Worm (Caenorhabditis elegans): ENCODE data around the gene F52E1.2.

F52E1.2 gene

ce11 chrV:8410406-8410805 is at the start of gene F52E1.2:
Gene F52E1.2 (plus strand): TSS chrV:8410595.
- TF ChIP-seq lin-11 (tag; optimal IDR thresholded peaks at IDR 0.05) = no peak
- no peak for TF ChIP-seq ceh-16 (tag; optimal IDR thresholded peaks at IDR 0.05)
- TF ChIP-seq nhr-129 (tag; optimal IDR thresholded peaks at IDR 0.05) = no peak
- TF ChIP-seq ztf-1 (GFP tag; conservative IDR thresholded peaks at IDR 0.05) = no peak
- no peak for TF ChIP-seq skn-1 (tag; optimal IDR thresholded peaks at IDR 0.05)
- TF ChIP-seq elt-3 (tag; optimal IDR thresholded peaks at IDR 0.05) = no peak
- TF ChIP-seq alr-1 (tag; optimal IDR thresholded peaks at IDR 0.05) = no peak
- no peak for TF ChIP-seq nhr-77 (tag; optimal IDR thresholded peaks at IDR 0.05)
- no peak for TF ChIP-seq nhr-25 (tag; optimal IDR thresholded peaks at IDR 0.05)
- TF ChIP-seq mbf-1 (tag; optimal IDR thresholded peaks at IDR 0.05) = no peak
- no peak for TF ChIP-seq lin-13 (GFP tag; optimal IDR thresholded peaks at IDR 0.05)
- TF ChIP-seq sma-3 (GFP tag; optimal IDR thresholded peaks at IDR 0.05) = no peak
- TF ChIP-seq zag-1 (tag; optimal IDR thresholded peaks at IDR 0.05) = no peak
- no peak for TF ChIP-seq Y55F3AM.14 (GFP tag; optimal IDR thresholded peaks at IDR 0.05)
- TF ChIP-seq ZK546.5 (tag; optimal IDR thresholded peaks at IDR 0.05) = no peak
- TF ChIP-seq sma-9 (GFP tag; optimal IDR thresholded peaks at IDR 0.05) = no peak
- no peak for TF ChIP-seq sma-9 (tag; optimal IDR thresholded peaks at IDR 0.05)
- no peak for TF ChIP-seq R02D3.7 (tag; optimal IDR thresholded peaks at IDR 0.05)
- TF ChIP-seq unc-39 (tag; optimal IDR thresholded peaks at IDR 0.05) = no peak
- TF ChIP-seq snpc-4 (tag; optimal IDR thresholded peaks at IDR 0.05) = no peak

ce11 chrV:8370705-8371104 is 39.7 kb upstream of the F52E1.2 start, which contains the start of gene gpa-2:
Gene gpa-2 (plus strand): TSS chrV:8371005.
- TF ChIP-seq nhr-23 (tag; optimal IDR thresholded peaks at IDR 0.05) (no peak), R02D3.7 (tag; optimal IDR thresholded peaks at IDR 0.05) (no peak), lin-39 (tag; optimal IDR thresholded peaks at IDR 0.05) (no peak), mbf-1 (tag; optimal IDR thresholded peaks at IDR 0.05) (no peak), snpc-4 (tag; optimal IDR thresholded peaks at IDR 0.05) (no peak), crh-2 (tag; optimal IDR thresholded peaks at IDR 0.05) (no peak), elt-1 (tag; optimal IDR thresholded peaks at IDR 0.05) (no peak), lin-11 (tag; optimal IDR thresholded peaks at IDR 0.05) (no peak), nhr-6 (tag; optimal IDR thresholded peaks at IDR 0.05) (no peak), ZK546.5 (tag; optimal IDR thresholded peaks at IDR 0.05) (no peak), nhr-12 (tag; optimal IDR thresholded peaks at IDR 0.05) (no peak), nhr-10 (tag; optimal IDR thresholded peaks at IDR 0.05) (no peak), unc-55 (GFP tag; optimal IDR thresholded peaks at IDR 0.05) (no peak), ztf-11 (tag; optimal IDR thresholded peaks at IDR 0.05) (no peak), ceh-16 (tag; optimal IDR thresholded peaks at IDR 0.05) (no peak), nhr-129 (tag; optimal IDR thresholded peaks at IDR 0.05) (no peak)

ce11 chrV:8375419-8375818 is 35.0 kb upstream of the F52E1.2 start, which contains the start of gene F38E1.10:
Gene F38E1.10 (minus strand): TSS chrV:8375519.
- TF ChIP-seq sem-4 (tag; optimal IDR thresholded peaks at IDR 0.05) (no peak), nhr-21 (tag; optimal IDR thresholded peaks at IDR 0.05) (no peak), zag-1 (tag; optimal IDR thresholded peaks at IDR 0.05) (no peak), lin-11 (tag; optimal IDR thresholded peaks at IDR 0.05) (no peak), unc-55 (GFP tag; optimal IDR thresholded peaks at IDR 0.05) (no peak), F13H6.1 (tag; optimal IDR thresholded peaks at IDR 0.05) (no peak), ZK546.5 (tag; optimal IDR thresholded peaks at IDR 0.05) (no peak), ceh-82 (tag; optimal IDR thresholded peaks at IDR 0.05) (no peak), alr-1 (tag; optimal IDR thresholded peaks at IDR 0.05) (no peak), nhr-77 (tag; optimal IDR thresholded peaks at IDR 0.05) (no peak), ztf-4 (tag; optimal IDR thresholded peaks at IDR 0.05) (no peak), sma-3 (GFP tag; optimal IDR thresholded peaks at IDR 0.05) (no peak), sma-9 (GFP tag; optimal IDR thresholded peaks at IDR 0.05) (no peak), sma-9 (tag; optimal IDR thresholded peaks at IDR 0.05) (no peak), ztf-11 (tag; optimal IDR thresholded peaks at IDR 0.05) (no peak), peb-1 (tag; optimal IDR thresholded peaks at IDR 0.05) (no peak), aly-2 (tag; optimal IDR thresholded peaks at IDR 0.05) (no peak), Y55F3AM.14 (GFP tag; optimal IDR thresholded peaks at IDR 0.05) (no peak), blmp-1 (tag; optimal IDR thresholded peaks at IDR 0.05; ENCODE audit: insufficient read depth) (no peak), skn-1 (tag; optimal IDR thresholded peaks at IDR 0.05) (no peak)

- TF ChIP-seq nhr-21 (tag; optimal IDR thresholded peaks at IDR 0.05) (no peak), unc-55 (GFP tag; optimal IDR thresholded peaks at IDR 0.05) (no peak), sem-4 (tag; optimal IDR thresholded peaks at IDR 0.05) (no peak), nhr-6 (tag; optimal IDR thresholded peaks at IDR 0.05) (no peak), skn-1 (tag; optimal IDR thresholded peaks at IDR 0.05) (no peak), aly-2 (tag; optimal IDR thresholded peaks at IDR 0.05) (no peak), mab-5 (tag; optimal IDR thresholded peaks at IDR 0.05) (no peak), F13H6.1 (tag; optimal IDR thresholded peaks at IDR 0.05) (no peak), nhr-12 (tag; optimal IDR thresholded peaks at IDR 0.05) (no peak), nhr-11 (tag; optimal IDR thresholded peaks at IDR 0.05) (no peak), mbf-1 (tag; optimal IDR thresholded peaks at IDR 0.05) (no peak)
These were observed 34.5 kb upstream of the F52E1.2 start, which contains the start of gene F38E1.3 for ce11 chrV:8375849-8376248. Gene F38E1.3 (plus strand): TSS chrV:8376149.
